Fruit fly (Drosophila melanogaster) whole organism, pupa: Measurements from ENCODE around the gene WRNexo.

Experiments
- CG10348 ChIP-seq: fragments of 200-800 bp; sonication (Bioruptor generic); IDR thresholded peaks from 2 replicates; pipeline ENCODE4 v1.3.6; 2022; ENCODE audit warnings: missing biosample characterization, missing genetic modification characterization
- CG12605 ChIP-seq: fragments of 200-800 bp; sonication (Bioruptor generic); IDR thresholded peaks from 2 replicates; pipeline ENCODE4 v1.3.6; 2022; ENCODE audit warnings: missing biosample characterization, missing genetic modification characterization
- CG13204 ChIP-seq: fragments of 200-800 bp; sonication (Bioruptor generic); optimal IDR thresholded peaks from 2 replicates; lab custom pipeline; 2018; ENCODE audit warnings: missing biosample characterization, mild to moderate bottlenecking, missing genetic modification characterization, moderate library complexity
- CG14655 ChIP-seq: fragments of 200-800 bp; sonication (Bioruptor generic); optimal IDR thresholded peaks from 3 replicates; lab custom pipeline; 2017; ENCODE audit warnings: mild to moderate bottlenecking, missing biosample characterization, missing genetic modification reagents, missing genetic modification characterization
- CG15710 ChIP-seq: fragments of 200-800 bp; sonication (Bioruptor generic); optimal IDR thresholded peaks from 2 replicates; lab custom pipeline; 2018; ENCODE audit warnings: missing biosample characterization, mild to moderate bottlenecking, missing genetic modification characterization, moderate library complexity
- CG17806 ChIP-seq: fragments of 200-800 bp; sonication (Bioruptor generic); optimal IDR thresholded peaks from 2 replicates; lab custom pipeline; 2018; ENCODE audit warnings: missing biosample characterization, mild to moderate bottlenecking, missing genetic modification characterization, moderate library complexity
- CG32121 ChIP-seq: fragments of 200-800 bp; sonication (Bioruptor generic); IDR thresholded peaks from 2 replicates; pipeline ENCODE4 v1.3.6; 2022; ENCODE audit warnings: missing biosample characterization, missing genetic modification characterization
- CG34367 ChIP-seq: fragments of 200-800 bp; sonication (Bioruptor generic); optimal IDR thresholded peaks from 2 replicates; lab custom pipeline; 2018; ENCODE audit warnings: missing biosample characterization, mild to moderate bottlenecking, missing genetic modification characterization
- CG4496 ChIP-seq: fragments of 200-800 bp; sonication (Bioruptor generic); IDR thresholded peaks from 3 replicates; pipeline ENCODE4 v1.3.6; 2022; ENCODE audit warnings: missing biosample characterization, missing genetic modification characterization
- CG8159 ChIP-seq: fragments of 200-800 bp; sonication (Bioruptor generic); optimal IDR thresholded peaks from 3 replicates; lab custom pipeline; 2018; ENCODE audit warnings: missing biosample characterization, mild to moderate bottlenecking, missing genetic modification characterization, moderate library complexity
- CG8301 ChIP-seq: fragments of 200-800 bp; sonication (Bioruptor generic); optimal IDR thresholded peaks from 2 replicates; lab custom pipeline; 2018; ENCODE audit warnings: missing biosample characterization, mild to moderate bottlenecking, missing genetic modification characterization
- CG9948 ChIP-seq: fragments of 200-800 bp; sonication (Bioruptor generic); optimal IDR thresholded peaks from 2 replicates; lab custom pipeline; 2018; ENCODE audit warnings: missing biosample characterization, mild to moderate bottlenecking, missing genetic modification characterization, moderate library complexity
- D1 ChIP-seq: fragments of 200-800 bp; sonication (Bioruptor generic); optimal IDR thresholded peaks from 2 replicates; lab custom pipeline; 2018; ENCODE audit warnings: missing biosample characterization, mild to moderate bottlenecking, missing genetic modification characterization, moderate library complexity
- EcR ChIP-seq: fragments of 200-800 bp; sonication (Bioruptor generic); optimal IDR thresholded peaks from 3 replicates; lab custom pipeline; 2019; ENCODE audit warnings: missing biosample characterization, missing genetic modification characterization, mild to moderate bottlenecking, moderate library complexity, missing genetic modification reagents
- Ets98B ChIP-seq: fragments of 200-800 bp; sonication (Bioruptor generic); IDR thresholded peaks from 2 replicates; pipeline ENCODE4 v1.3.6; 2022; ENCODE audit warnings: missing biosample characterization, missing genetic modification characterization
- Pif1A ChIP-seq: fragments of 200-800 bp; sonication (Bioruptor generic); optimal IDR thresholded peaks from 3 replicates; lab custom pipeline; 2016; ENCODE audit warnings: missing biosample characterization, missing genetic modification characterization
- Pif1B ChIP-seq: fragments of 200-800 bp; sonication (Bioruptor generic); optimal IDR thresholded peaks from 3 replicates; lab custom pipeline; 2016; ENCODE audit warnings: missing biosample characterization, missing genetic modification characterization
- Snoo ChIP-seq: fragments of 200-800 bp; sonication (Bioruptor generic); optimal IDR thresholded peaks from 3 replicates; lab custom pipeline; 2017; ENCODE audit warnings: missing biosample characterization, mild to moderate bottlenecking, missing genetic modification characterization, inconsistent platforms
- fd96Ca ChIP-seq: fragments of 200-800 bp; sonication (Bioruptor generic); IDR thresholded peaks from 3 replicates; pipeline ENCODE4 v1.3.6; 2022; ENCODE audit warnings: missing biosample characterization, missing genetic modification characterization
- gl ChIP-seq: fragments of 200-800 bp; sonication (Bioruptor generic); optimal IDR thresholded peaks from 2 replicates; lab custom pipeline; 2018; ENCODE audit warnings: missing biosample characterization, mild to moderate bottlenecking, missing genetic modification characterization
- rn ChIP-seq: fragments of 200-800 bp; sonication (Bioruptor generic); IDR thresholded peaks from 2 replicates; pipeline ENCODE4 v1.3.6; 2022; ENCODE audit warnings: missing biosample characterization, missing genetic modification characterization

The WRNexo gene

dm6 chr3R:18397834-18398378, 31.9 kb upstream of the WRNexo start:
- TF ChIP-seq Pif1B (GFP tag; lab: Kevin White, UChicago) (no peak), CG14655 (no peak), CG13204 (GFP tag; lab: Kevin White, UChicago) (no peak), CG32121 (GFP tag; lab: Robert Waterston, UW) (no peak), CG12605 (GFP tag; lab: Robert Waterston, UW) (peak; percentile 57), Ets98B (GFP tag; lab: Robert Waterston, UW) (peak; percentile 55), CG10348 (GFP tag; lab: Robert Waterston, UW) (no peak), Pif1A (GFP tag; lab: Kevin White, UChicago) (no peak), CG34367 (tag; lab: Kevin White, UChicago) (no peak), rn (GFP tag; lab: Robert Waterston, UW) (no peak), CG8159 (tag; lab: Kevin White, UChicago) (no peak), Snoo (no peak), CG8301 (no peak), gl (tag; lab: Kevin White, UChicago) (no peak), CG4496 (GFP tag; lab: Robert Waterston, UW) (peak; percentile 41; the same call in 2 of the 3 replicates), CG17806 (tag; lab: Kevin White, UChicago) (no peak), D1 (no peak), CG15710 (no peak), fd96Ca (GFP tag; lab: Robert Waterston, UW) (peak; percentile 70; the same call in 2 of the 3 replicates), EcR (GFP tag; lab: Kevin White, UChicago) (no peak), CG9948 (tag; lab: Kevin White, UChicago) (no peak)

dm6 chr3R:18396801-18397604, 31.0 kb upstream of the WRNexo start, which contains the start of gene Vti1b:
Vti1b (plus strand) TSS chr3R:18396995.
- TF ChIP-seq fd96Ca (GFP tag; lab: Robert Waterston, UW) (peak; percentile 97), CG12605 (GFP tag; lab: Robert Waterston, UW) (peak; percentile 88), CG34367 (tag; lab: Kevin White, UChicago) (peak; percentile 94), CG10348 (GFP tag; lab: Robert Waterston, UW) (peak; percentile 93), D1 (peak; percentile 93), CG13204 (GFP tag; lab: Kevin White, UChicago) (peak; percentile 91), CG17806 (tag; lab: Kevin White, UChicago) (peak; percentile 97), EcR (GFP tag; lab: Kevin White, UChicago) (peak; percentile 80), CG14655 (peak; percentile 98), Pif1A (GFP tag; lab: Kevin White, UChicago) (peak; percentile 97), Snoo (peak; percentile 94), CG32121 (GFP tag; lab: Robert Waterston, UW) (peak; percentile 98), Pif1B (GFP tag; lab: Kevin White, UChicago) (peak; percentile 97), CG4496 (GFP tag; lab: Robert Waterston, UW) (peak; percentile 98), CG9948 (tag; lab: Kevin White, UChicago) (peak; percentile 96), Ets98B (GFP tag; lab: Robert Waterston, UW) (peak; percentile 97), rn (GFP tag; lab: Robert Waterston, UW) (peak; percentile 94), CG8159 (tag; lab: Kevin White, UChicago) (peak; percentile 98), CG15710 (peak; percentile 97), CG8301 (peak; percentile 98), gl (tag; lab: Kevin White, UChicago) (peak; percentile 98)

dm6 chr3R:18395694-18396093, 29.7 kb upstream of the WRNexo start:
- no peak for TF ChIP-seq CG8301
- TF ChIP-seq CG8159 (tag; lab: Kevin White, UChicago), result no peak
- TF ChIP-seq fd96Ca (GFP tag; lab: Robert Waterston, UW), result no peak
- TF ChIP-seq CG12605 (GFP tag; lab: Robert Waterston, UW), result no peak
- no peak for TF ChIP-seq CG32121 (GFP tag; lab: Robert Waterston, UW)
- TF ChIP-seq rn (GFP tag; lab: Robert Waterston, UW), result no peak
- TF ChIP-seq CG10348 (GFP tag; lab: Robert Waterston, UW), result no peak
- TF ChIP-seq Ets98B (GFP tag; lab: Robert Waterston, UW), result no peak

- no peak for TF ChIP-seq CG17806 (tag; lab: Kevin White, UChicago)
- TF ChIP-seq CG15710, result no peak
- 0 out of 3 replicates have a peak, but pooled peaks have one; percentile 32 for TF ChIP-seq CG4496 (GFP tag; lab: Robert Waterston, UW)
- TF ChIP-seq EcR (GFP tag; lab: Kevin White, UChicago), result peak; percentile 86
- TF ChIP-seq D1, result no peak
Measured at dm6 chr3R:18394876-18395275, 28.9 kb upstream of the WRNexo start.

- TF ChIP-seq CG13204 (GFP tag; lab: Kevin White, UChicago), result peak; percentile 36
- no peak for TF ChIP-seq D1
- TF ChIP-seq CG9948 (tag; lab: Kevin White, UChicago), result no peak
- TF ChIP-seq Ets98B (GFP tag; lab: Robert Waterston, UW), result peak; percentile 75
- TF ChIP-seq CG12605 (GFP tag; lab: Robert Waterston, UW), result peak; percentile 54
- TF ChIP-seq CG15710, result peak; percentile 71
- TF ChIP-seq Pif1B (GFP tag; lab: Kevin White, UChicago), result peak; percentile 35
- peak; percentile 36 for TF ChIP-seq CG17806 (tag; lab: Kevin White, UChicago)
- peak; percentile 63 for TF ChIP-seq Pif1A (GFP tag; lab: Kevin White, UChicago)
- peak; percentile 40 for TF ChIP-seq CG34367 (tag; lab: Kevin White, UChicago)
- no peak for TF ChIP-seq fd96Ca (GFP tag; lab: Robert Waterston, UW)
- TF ChIP-seq gl (tag; lab: Kevin White, UChicago), result peak; percentile 44
- peak; percentile 52 for TF ChIP-seq CG8159 (tag; lab: Kevin White, UChicago)
- no peak for TF ChIP-seq Snoo
- TF ChIP-seq CG4496 (GFP tag; lab: Robert Waterston, UW), result no peak
- no peak for TF ChIP-seq CG14655
- TF ChIP-seq CG32121 (GFP tag; lab: Robert Waterston, UW), result peak; percentile 69; the same call in 1 of the 2 replicates
- no peak for TF ChIP-seq CG10348 (GFP tag; lab: Robert Waterston, UW)
- peak; percentile 44; the same call in 1 of the 2 replicates for TF ChIP-seq rn (GFP tag; lab: Robert Waterston, UW)
- TF ChIP-seq CG8301, result no peak
- TF ChIP-seq EcR (GFP tag; lab: Kevin White, UChicago), result peak; percentile 1
Measured at dm6 chr3R:18393436-18393835, 27.5 kb upstream of the WRNexo start.
